Worm (Caenorhabditis elegans) whole organism, L1 larva: ENCODE measurements around the gene ucr-2.2.

ENCODE experiments used
- C04F5.9 ChIP-seq: sonication (generic microtip); optimal IDR thresholded peaks from 2 replicates; lab custom pipeline; 2016; ENCODE audit warnings: missing genetic modification characterization, missing compliant biosample characterization
- C16A3.4 ChIP-seq: fragments of 150-350 bp; optimal IDR thresholded peaks from 2 replicates; lab custom pipeline; 2014; ENCODE audit warnings: missing biosample characterization, missing genetic modification characterization
- alr-1 ChIP-seq: fragments of 200-800 bp; sonication (Bioruptor generic); optimal IDR thresholded peaks from 2 replicates; lab custom pipeline; 2018; ENCODE audit warnings: borderline replicate concordance, mild to moderate bottlenecking, missing genetic modification characterization, missing compliant biosample characterization
- ama-1 ChIP-seq: fragments of 150-350 bp; optimal IDR thresholded peaks from 2 replicates; lab custom pipeline; 2014
- ceh-63 ChIP-seq: fragments of 200-800 bp; sonication (Bioruptor generic); optimal IDR thresholded peaks from 2 replicates; lab custom pipeline; 2018; ENCODE audit warnings: mild to moderate bottlenecking, missing genetic modification characterization, missing compliant biosample characterization
- ceh-8 ChIP-seq: fragments of 200-800 bp; sonication (Bioruptor generic); optimal IDR thresholded peaks from 2 replicates; lab custom pipeline; 2018; ENCODE audit warnings: mild to moderate bottlenecking, missing genetic modification characterization, moderate library complexity, missing compliant biosample characterization
- ceh-82 ChIP-seq, 3 experiments: fragments of 150-350 bp in 1 of 3; sonication (generic microtip) in 2 of 3; optimal IDR thresholded peaks; 2 replicates each; lab custom pipeline; 2014 to 2017; ENCODE audit warnings: missing biosample characterization in 3 of 3, missing genetic modification characterization in 3 of 3
- ceh-90 ChIP-seq: sonication (generic microtip); optimal IDR thresholded peaks from 2 replicates; lab custom pipeline; 2016; ENCODE audit warnings: missing genetic modification characterization, missing compliant biosample characterization
- efl-1 ChIP-seq, 4 experiments: fragments of 150-350 bp; optimal IDR thresholded peaks in 3 of 4; peaks in 1 of 4; 1 replicate in 1 of 4; 2 replicates in 3 of 4; lab custom pipeline; 2014; ENCODE audit warnings: missing biosample characterization in 2 of 4, missing genetic modification characterization in 2 of 4, missing genetic modification reagents in 2 of 4
- efl-3 ChIP-seq: fragments of 200-800 bp; sonication (Bioruptor generic); optimal IDR thresholded peaks from 2 replicates; lab custom pipeline; 2018; ENCODE audit warnings: mild to moderate bottlenecking, missing genetic modification characterization, missing compliant biosample characterization
- elt-3 ChIP-seq, 6 experiments: fragments of 150-350 bp in 1 of 6; sonication (generic microtip); optimal IDR thresholded peaks; 2 replicates each; lab custom pipeline; 2017 to 2018; ENCODE audit warnings: missing biosample characterization in 6 of 6, missing genetic modification characterization in 6 of 6, inconsistent platforms in 1 of 6
- ets-5 ChIP-seq: fragments of 200-800 bp; sonication (Bioruptor generic); IDR thresholded peaks from 2 replicates; pipeline ENCODE4 v1.3.6; 2022; ENCODE audit warnings: missing genetic modification characterization, missing compliant biosample characterization
- hpl-2 ChIP-seq: fragments of 150-350 bp; optimal IDR thresholded peaks from 2 replicates; lab custom pipeline; 2014; ENCODE audit warnings: missing biosample characterization, missing genetic modification reagents, missing genetic modification characterization
- irx-1 ChIP-seq: sonication (generic microtip); optimal IDR thresholded peaks from 2 replicates; lab custom pipeline; 2016; ENCODE audit warnings: missing genetic modification characterization, missing compliant biosample characterization
- isw-1 ChIP-seq: fragments of 200-800 bp; sonication (Bioruptor generic); IDR thresholded peaks from 2 replicates; pipeline ENCODE4 v1.3.6; 2022; ENCODE audit warnings: missing genetic modification characterization, missing compliant biosample characterization
- jun-1 ChIP-seq: fragments of 150-350 bp; optimal IDR thresholded peaks from 2 replicates; lab custom pipeline; 2014; ENCODE audit warnings: missing biosample characterization, missing genetic modification reagents, missing genetic modification characterization
- lin-14 ChIP-seq: fragments of 200-800 bp; sonication (Bioruptor generic); optimal IDR thresholded peaks from 2 replicates; lab custom pipeline; 2018; ENCODE audit warnings: mild to moderate bottlenecking, missing genetic modification characterization, moderate library complexity, missing compliant biosample characterization
- lin-15B ChIP-seq: fragments of 150-350 bp; sonication (generic microtip); optimal IDR thresholded peaks from 3 replicates; lab custom pipeline; 2014; ENCODE audit warnings: missing biosample characterization, missing genetic modification characterization
- lin-35 ChIP-seq, 2 experiments: fragments of 150-350 bp; optimal IDR thresholded peaks; 2 replicates each; lab custom pipeline; 2014; ENCODE audit warnings: missing biosample characterization in 2 of 2, missing genetic modification characterization in 2 of 2, missing genetic modification reagents in 2 of 2
- lin-39 ChIP-seq: fragments of 150-350 bp; optimal IDR thresholded peaks from 2 replicates; lab custom pipeline; 2014; ENCODE audit warnings: missing biosample characterization, missing genetic modification reagents, missing genetic modification characterization
- lsy-2 ChIP-seq, 2 experiments: fragments of 150-350 bp; optimal IDR thresholded peaks; 2 replicates each; lab custom pipeline; 2014; ENCODE audit warnings: missing biosample characterization in 2 of 2, missing genetic modification characterization in 2 of 2
- mef-2 ChIP-seq: fragments of 150-350 bp; optimal IDR thresholded peaks from 2 replicates; lab custom pipeline; 2014; ENCODE audit warnings: missing biosample characterization, missing genetic modification characterization
- nhr-19 ChIP-seq: fragments of 200-800 bp; sonication (Bioruptor generic); conservative IDR thresholded peaks from 2 replicates; pipeline ENCODE4 v1.3.6; 2022; ENCODE audit warnings: missing genetic modification characterization, missing compliant biosample characterization
- nhr-20 ChIP-seq: sonication (generic microtip); optimal IDR thresholded peaks from 2 replicates; lab custom pipeline; 2016; ENCODE audit warnings: mild to moderate bottlenecking, missing genetic modification characterization, missing compliant biosample characterization
- nhr-237 ChIP-seq: fragments of 150-350 bp; optimal IDR thresholded peaks from 2 replicates; lab custom pipeline; 2014; ENCODE audit warnings: missing biosample characterization, missing genetic modification characterization
- nhr-71 ChIP-seq: sonication (generic microtip); optimal IDR thresholded peaks from 2 replicates; lab custom pipeline; 2016; ENCODE audit warnings: mild to moderate bottlenecking, missing genetic modification characterization, moderate library complexity, missing compliant biosample characterization
- nhr-77 ChIP-seq: fragments of 150-350 bp; optimal IDR thresholded peaks from 2 replicates; lab custom pipeline; 2014; ENCODE audit warnings: missing biosample characterization, missing genetic modification characterization
- nhr-84 ChIP-seq: sonication (generic microtip); optimal IDR thresholded peaks from 2 replicates; lab custom pipeline; 2017; ENCODE audit warnings: missing biosample characterization, missing genetic modification characterization
- nhr-85 ChIP-seq: sonication (generic microtip); peaks from one replicate; lab custom pipeline; 2016; ENCODE audit warnings: missing genetic modification characterization, inconsistent platforms, missing compliant biosample characterization
- nhr-90 ChIP-seq: sonication (generic microtip); optimal IDR thresholded peaks from 2 replicates; lab custom pipeline; 2016; ENCODE audit warnings: mild to moderate bottlenecking, missing genetic modification characterization, missing compliant biosample characterization; ENCODE audit not compliant: poor library complexity
- pax-3 ChIP-seq: fragments of 200-800 bp; sonication (Bioruptor generic); optimal IDR thresholded peaks from 2 replicates; lab custom pipeline; 2018; ENCODE audit warnings: mild to moderate bottlenecking, missing genetic modification characterization, moderate library complexity, missing compliant biosample characterization
- snpc-4 ChIP-seq: fragments of 150-350 bp; optimal IDR thresholded peaks from 2 replicates; lab custom pipeline; 2014; ENCODE audit warnings: missing biosample characterization, missing genetic modification characterization
- snu-23 ChIP-seq: sonication (generic microtip); optimal IDR thresholded peaks from 2 replicates; lab custom pipeline; 2016; ENCODE audit warnings: missing genetic modification characterization, missing compliant biosample characterization
- tbx-2 ChIP-seq: sonication (generic microtip); optimal IDR thresholded peaks from 2 replicates; lab custom pipeline; 2016; ENCODE audit warnings: missing genetic modification characterization, missing compliant biosample characterization
- tlp-1 ChIP-seq: fragments of 150-350 bp; optimal IDR thresholded peaks from 2 replicates; lab custom pipeline; 2014; ENCODE audit warnings: missing biosample characterization, missing genetic modification characterization
- unc-30 ChIP-seq: sonication (generic microtip); optimal IDR thresholded peaks from 2 replicates; lab custom pipeline; 2017; ENCODE audit warnings: missing biosample characterization, missing genetic modification characterization
- unc-86 ChIP-seq: sonication (generic microtip); optimal IDR thresholded peaks from 2 replicates; lab custom pipeline; 2016; ENCODE audit warnings: missing genetic modification characterization, missing compliant biosample characterization
- xbp-1 ChIP-seq: sonication (generic microtip); optimal IDR thresholded peaks from 2 replicates; lab custom pipeline; 2016; ENCODE audit warnings: missing genetic modification characterization, missing compliant biosample characterization
- zag-1 ChIP-seq: fragments of 150-350 bp; optimal IDR thresholded peaks from 2 replicates; lab custom pipeline; 2014; ENCODE audit warnings: missing biosample characterization, missing genetic modification characterization
- zip-4 ChIP-seq: fragments of 200-800 bp; sonication (Bioruptor generic); optimal IDR thresholded peaks from 2 replicates; lab custom pipeline; 2018; ENCODE audit warnings: mild to moderate bottlenecking, missing genetic modification characterization, moderate library complexity, missing compliant biosample characterization
- ztf-11 ChIP-seq, 2 experiments: sonication (generic microtip); optimal IDR thresholded peaks; 2 replicates each; lab custom pipeline; 2016 to 2017; ENCODE audit warnings: missing genetic modification characterization in 2 of 2, missing biosample characterization in 1 of 2, missing compliant biosample characterization in 1 of 2
- ztf-4 ChIP-seq: fragments of 150-350 bp; optimal IDR thresholded peaks from 2 replicates; lab custom pipeline; 2014; ENCODE audit warnings: missing biosample characterization, missing genetic modification characterization

ucr-2.2 gene

ce11 chrX:15146415-15147210 is 27.1 kb upstream of the ucr-2.2 start:
- TF ChIP-seq C16A3.4 (tag; lab: Kevin White, UChicago) (peak; percentile 44), nhr-20 (tag; lab: Kevin White, UChicago) (peak; percentile 0), ets-5 (GFP tag; lab: Robert Waterston, UW) (no peak), snu-23 (GFP tag; lab: Kevin White, UChicago) (peak; percentile 18), jun-1 (tag; lab: Kevin White, UChicago) (no peak), lin-35 (GFP tag; optimal IDR thresholded peaks at IDR 0.05; lab: Kevin White, UChicago) (peak in 1 of 2 experiments; percentile 50), nhr-71 (tag; lab: Kevin White, UChicago) (peak; percentile 22), elt-3 (tag; optimal IDR thresholded peaks at IDR 0.05; lab: Kevin White, UChicago) (peak in 1 of 6 experiments; percentile 19), nhr-19 (GFP tag; lab: Robert Waterston, UW) (peak; percentile 14; the same call in 1 of the 2 replicates), nhr-90 (peak; percentile 21)

- TF ChIP-seq efl-3 (GFP tag; lab: Kevin White, UChicago) = no peak
- TF ChIP-seq C04F5.9 (tag; lab: Kevin White, UChicago) = no peak
- TF ChIP-seq efl-1 (optimal IDR thresholded peaks at IDR 0.05; lab: Kevin White, UChicago) = no peak
- TF ChIP-seq efl-1 (GFP tag; optimal IDR thresholded peaks at IDR 0.05 in 1 of 2; lab: Kevin White, UChicago) = no peak
- TF ChIP-seq jun-1 (tag; lab: Kevin White, UChicago) = no peak
- no peak for TF ChIP-seq nhr-237 (tag; lab: Kevin White, UChicago)
- TF ChIP-seq C16A3.4 (tag; lab: Kevin White, UChicago) = no peak
Observed at ce11 chrX:15147640-15148039, 26.1 kb upstream of the ucr-2.2 start, which contains the start of gene unc-7. Gene unc-7 (minus strand): TSS chrX:15147740.

ce11 chrX:15148389-15148788 is 25.3 kb upstream of the ucr-2.2 start:
- peak; percentile 10 for TF ChIP-seq nhr-85
- no peak for TF ChIP-seq nhr-77 (tag; lab: Kevin White, UChicago)

ce11 chrX:15148831-15149230 is 24.9 kb upstream of the ucr-2.2 start:
- TF ChIP-seq snpc-4 (tag; lab: Kevin White, UChicago) = no peak
- TF ChIP-seq unc-86 (tag; lab: Kevin White, UChicago) = no peak
- TF ChIP-seq C04F5.9 (tag; lab: Kevin White, UChicago) = no peak
- no peak for TF ChIP-seq isw-1 (GFP tag; lab: Robert Waterston, UW)
- TF ChIP-seq nhr-84 (tag; lab: Kevin White, UChicago) = no peak
- no peak for TF ChIP-seq alr-1 (tag; lab: Kevin White, UChicago)
- TF ChIP-seq unc-30 (tag; lab: Kevin White, UChicago) = no peak
- no peak for TF ChIP-seq ceh-8
- no peak for TF ChIP-seq nhr-77 (tag; lab: Kevin White, UChicago)
- TF ChIP-seq ama-1 (lab: Kevin White, UChicago) = no peak
- TF ChIP-seq ztf-4 = no peak
- no peak for TF ChIP-seq hpl-2 (GFP tag; lab: Kevin White, UChicago)
- no peak for TF ChIP-seq zip-4
- TF ChIP-seq tlp-1 (tag; lab: Kevin White, UChicago) = no peak
- TF ChIP-seq ceh-90 (tag; lab: Kevin White, UChicago) = no peak
- no peak for TF ChIP-seq mef-2 (tag; lab: Kevin White, UChicago)
- TF ChIP-seq lin-39 (tag; lab: Kevin White, UChicago) = no peak
- no peak for TF ChIP-seq xbp-1 (tag; lab: Kevin White, UChicago)
- TF ChIP-seq ztf-11 (tag; optimal IDR thresholded peaks at IDR 0.05; lab: Kevin White, UChicago) = no peak

ce11 chrX:15155054-15155453 is 18.6 kb upstream of the ucr-2.2 start:
- TF ChIP-seq lin-14 (GFP tag; lab: Kevin White, UChicago) = peak; percentile 61
- TF ChIP-seq tbx-2 (tag; lab: Kevin White, UChicago) = peak; percentile 50
- peak; percentile 57 for TF ChIP-seq nhr-85
- no peak for TF ChIP-seq ceh-63 (GFP tag; lab: Kevin White, UChicago)
- TF ChIP-seq efl-3 (GFP tag; lab: Kevin White, UChicago) = no peak
- TF ChIP-seq lsy-2 (tag; optimal IDR thresholded peaks at IDR 0.05; lab: Kevin White, UChicago) = peak in 1 of 2 experiments; percentile 8
- TF ChIP-seq zag-1 (tag; lab: Kevin White, UChicago) = no peak
- TF ChIP-seq ztf-4 = no peak
- no peak for TF ChIP-seq efl-1 (optimal IDR thresholded peaks at IDR 0.05; lab: Kevin White, UChicago)
- peak in 1 of 2 experiments; percentile 29 for TF ChIP-seq efl-1 (GFP tag; optimal IDR thresholded peaks at IDR 0.05 in 1 of 2; lab: Kevin White, UChicago)
- TF ChIP-seq lin-15B (tag; lab: Kevin White, UChicago) = no peak
- TF ChIP-seq pax-3 = no peak
- TF ChIP-seq ceh-82 (tag; optimal IDR thresholded peaks at IDR 0.05; lab: Kevin White, UChicago) = no peak
- TF ChIP-seq irx-1 (tag; lab: Kevin White, UChicago) = no peak
